Fruit fly (Drosophila melanogaster) Kc167 (cell line): ENCODE measurements around the gene CG7276.

Source experiments
- Sin3A ChIP-seq: fragments of >200 bp; optimal IDR thresholded peaks from 2 replicates; lab custom pipeline; 2018; ENCODE audit warnings: missing external identifiers
- psq ChIP-seq: fragments of >200 bp; optimal IDR thresholded peaks from 2 replicates; lab custom pipeline; 2017; ENCODE audit warnings: missing external identifiers
- ttk ChIP-seq: sonication (Bioruptor generic); optimal IDR thresholded peaks from 2 replicates; lab custom pipeline; 2017; ENCODE audit warnings: missing external identifiers

DNA sequence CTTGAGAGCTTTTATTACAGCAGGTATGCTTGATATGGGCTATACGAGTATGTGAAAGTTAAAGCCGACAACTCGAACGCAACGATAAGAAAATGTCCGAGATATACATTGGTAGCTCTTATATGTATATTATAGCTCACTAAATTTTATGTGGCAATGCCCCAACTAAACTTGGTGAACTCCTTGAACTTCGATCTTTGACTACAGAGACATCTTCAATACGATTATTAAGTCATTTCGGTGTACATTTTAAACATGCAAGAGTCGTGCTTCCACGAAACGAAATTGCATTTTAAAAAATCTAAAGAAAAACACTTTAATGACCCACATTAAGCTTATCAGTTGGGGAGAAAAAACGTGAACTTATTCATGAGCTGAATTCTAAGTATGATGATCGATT, 38.5 kb downstream of the CG7276 start:
- TF ChIP-seq ttk (lab: Kevin White, UChicago) (no peak), psq (lab: Kevin White, UChicago) (no peak), Sin3A (lab: Kevin White, UChicago) (no peak)
